Fruit fly (Drosophila melanogaster) whole organism, embryonic: ENCODE data around the gene CG7071.

Experiments used
- Abd-B ChIP-seq: fragments of 200-800 bp; sonication (Bioruptor generic); optimal IDR thresholded peaks from 2 replicates; lab custom pipeline; 2018; ENCODE audit warnings: missing biosample characterization, mild to moderate bottlenecking, missing genetic modification characterization, moderate library complexity
- Blimp-1 ChIP-seq: fragments of 200-800 bp; sonication (Bioruptor generic); optimal IDR thresholded peaks from 3 replicates; lab custom pipeline; 2018; ENCODE audit warnings: missing biosample characterization, missing genetic modification characterization, mild to moderate bottlenecking, moderate library complexity, missing genetic modification reagents
- CG11560 ChIP-seq: fragments of 200-800 bp; sonication (Bioruptor generic); IDR thresholded peaks from 3 replicates; pipeline ENCODE4 v1.3.6; 2022; ENCODE audit warnings: missing biosample characterization, missing genetic modification characterization
- CG13287 ChIP-seq: fragments of 200-800 bp; sonication (Bioruptor generic); IDR thresholded peaks from 2 replicates; pipeline ENCODE4 v1.3.6; 2022; ENCODE audit warnings: missing biosample characterization, missing genetic modification characterization; ENCODE audit not compliant: partially characterized antibody
- CG15479 ChIP-seq: fragments of 200-800 bp; sonication (Bioruptor generic); optimal IDR thresholded peaks from 3 replicates; lab custom pipeline; 2019; ENCODE audit warnings: missing biosample characterization, mild to moderate bottlenecking, missing genetic modification characterization, moderate library complexity
- CG15601 ChIP-seq: fragments of 200-800 bp; sonication (Bioruptor generic); optimal IDR thresholded peaks from 3 replicates; lab custom pipeline; 2019; ENCODE audit warnings: missing biosample characterization, mild to moderate bottlenecking, missing genetic modification characterization, moderate library complexity
- CG15696 ChIP-seq: fragments of 200-800 bp; sonication (Bioruptor generic); optimal IDR thresholded peaks from 2 replicates; lab custom pipeline; 2019; ENCODE audit warnings: missing biosample characterization, mild to moderate bottlenecking, missing genetic modification characterization, moderate library complexity
- CG1603 ChIP-seq: fragments of 200-800 bp; sonication (Bioruptor generic); optimal IDR thresholded peaks from 2 replicates; lab custom pipeline; 2019; ENCODE audit warnings: missing biosample characterization, mild to moderate bottlenecking, missing genetic modification characterization, moderate library complexity
- CG16815 ChIP-seq: fragments of 200-800 bp; sonication (Bioruptor generic); optimal IDR thresholded peaks from 3 replicates; lab custom pipeline; 2017; ENCODE audit warnings: missing biosample characterization, mild to moderate bottlenecking, missing genetic modification characterization
- CG17385 ChIP-seq: fragments of 200-800 bp; sonication (Bioruptor generic); optimal IDR thresholded peaks from 3 replicates; lab custom pipeline; 2018; ENCODE audit warnings: missing biosample characterization, mild to moderate bottlenecking, missing genetic modification characterization
- CG18262 ChIP-seq: fragments of 200-800 bp; optimal IDR thresholded peaks from 3 replicates; lab custom pipeline; 2019; ENCODE audit warnings: missing biosample characterization, mild to moderate bottlenecking, missing genetic modification characterization, moderate library complexity
- CG18764 ChIP-seq: fragments of 200-800 bp; sonication (Bioruptor generic); optimal IDR thresholded peaks from 3 replicates; lab custom pipeline; 2016; ENCODE audit warnings: missing biosample characterization, missing genetic modification characterization
- CG2129 ChIP-seq: fragments of 200-800 bp; sonication (Bioruptor generic); IDR thresholded peaks from 2 replicates; pipeline ENCODE4 v1.3.6; 2022; ENCODE audit warnings: missing biosample characterization, missing genetic modification characterization; ENCODE audit not compliant: partially characterized antibody
- CG2202 ChIP-seq: fragments of 200-800 bp; sonication (Bioruptor generic); optimal IDR thresholded peaks from 2 replicates; lab custom pipeline; 2018; ENCODE audit warnings: missing biosample characterization, mild to moderate bottlenecking, missing genetic modification characterization
- CG31441 ChIP-seq: fragments of 200-800 bp; sonication (Bioruptor generic); IDR thresholded peaks from 2 replicates; pipeline ENCODE4 v1.3.6; 2022; ENCODE audit warnings: missing biosample characterization, missing genetic modification characterization
- CG42726 ChIP-seq: fragments of 200-800 bp; sonication (Bioruptor generic); IDR thresholded peaks from 2 replicates; pipeline ENCODE4 v1.3.6; 2022; ENCODE audit warnings: missing biosample characterization, missing genetic modification characterization; ENCODE audit not compliant: partially characterized antibody
- CG6254 ChIP-seq: fragments of 200-800 bp; sonication (Bioruptor generic); optimal IDR thresholded peaks from 3 replicates; lab custom pipeline; 2017; ENCODE audit warnings: mild to moderate bottlenecking, missing biosample characterization, missing genetic modification reagents, missing genetic modification characterization
- CG6654 ChIP-seq: fragments of 200-800 bp; sonication (Bioruptor generic); optimal IDR thresholded peaks from 2 replicates; lab custom pipeline; 2017; ENCODE audit warnings: missing biosample characterization, mild to moderate bottlenecking, missing genetic modification characterization
- CG7839 ChIP-seq: fragments of 200-800 bp; sonication (Bioruptor generic); optimal IDR thresholded peaks from 3 replicates; lab custom pipeline; 2018; ENCODE audit warnings: missing biosample characterization, mild to moderate bottlenecking, missing genetic modification characterization, moderate library complexity
- CTCF ChIP-seq: fragments of 200-800 bp; sonication (Bioruptor generic); optimal IDR thresholded peaks from 2 replicates; lab custom pipeline; 2017; ENCODE audit warnings: missing biosample characterization, mild to moderate bottlenecking, missing genetic modification characterization, moderate library complexity
- Camta ChIP-seq: fragments of 200-800 bp; sonication (Bioruptor generic); optimal IDR thresholded peaks from 2 replicates; lab custom pipeline; 2016; ENCODE audit warnings: missing biosample characterization, missing genetic modification characterization
- D ChIP-seq, 2 experiments: fragments of 200-800 bp in 1 of 2; fragments of >200 bp in 1 of 2; sonication (Bioruptor generic) in 1 of 2; optimal IDR thresholded peaks; 2 replicates in 1 of 2; 3 replicates in 1 of 2; lab custom pipeline; 2017; ENCODE audit warnings: mild to moderate bottlenecking in 1 of 2, missing biosample characterization in 1 of 2, missing genetic modification characterization in 1 of 2, missing genetic modification reagents in 1 of 2
- Dad ChIP-seq: fragments of 200-800 bp; sonication (Bioruptor generic); optimal IDR thresholded peaks from 3 replicates; lab custom pipeline; 2016; ENCODE audit warnings: missing biosample characterization, missing genetic modification characterization
- Dbx ChIP-seq: fragments of 200-800 bp; sonication (Bioruptor generic); IDR thresholded peaks from 3 replicates; pipeline ENCODE4 v1.3.6; 2022; ENCODE audit warnings: missing biosample characterization, missing genetic modification characterization
- Deaf1 ChIP-seq: fragments of 200-800 bp; optimal IDR thresholded peaks from 3 replicates; lab custom pipeline; 2019; ENCODE audit warnings: missing biosample characterization, mild to moderate bottlenecking, missing genetic modification characterization, moderate library complexity
- E2f2 ChIP-seq: fragments of 200-800 bp; sonication (Bioruptor generic); IDR thresholded peaks from 2 replicates; pipeline ENCODE4 v1.3.6; 2022; ENCODE audit warnings: missing biosample characterization, missing genetic modification characterization
- Fer1 ChIP-seq: fragments of 200-800 bp; sonication (Bioruptor generic); optimal IDR thresholded peaks from 2 replicates; lab custom pipeline; 2017; ENCODE audit warnings: missing biosample characterization, mild to moderate bottlenecking, missing genetic modification characterization
- H15 ChIP-seq: fragments of 200-800 bp; sonication (Bioruptor generic); IDR thresholded peaks from 3 replicates; pipeline ENCODE4 v1.3.6; 2022; ENCODE audit warnings: missing biosample characterization, missing genetic modification characterization
- HHEX ChIP-seq: fragments of 200-800 bp; sonication (Bioruptor generic); optimal IDR thresholded peaks from 3 replicates; lab custom pipeline; 2017; ENCODE audit warnings: missing biosample characterization, mild to moderate bottlenecking, missing genetic modification characterization, missing genetic modification reagents
- Med ChIP-seq: fragments of 200-800 bp; sonication (Bioruptor generic); peaks from one replicate; lab custom pipeline; 2016; ENCODE audit warnings: missing biosample characterization, missing genetic modification characterization, mild to moderate bottlenecking, inconsistent platforms, moderate library complexity
- Mrtf ChIP-seq: fragments of 200-800 bp; sonication (Bioruptor generic); IDR thresholded peaks from 3 replicates; pipeline ENCODE4 v1.3.6; 2022; ENCODE audit warnings: missing biosample characterization, missing genetic modification characterization
- Xbp1 ChIP-seq: fragments of 200-800 bp; sonication (Bioruptor generic); optimal IDR thresholded peaks from 3 replicates; lab custom pipeline; 2016; ENCODE audit warnings: missing biosample characterization, mild to moderate bottlenecking, missing genetic modification characterization
- amos ChIP-seq: fragments of 200-800 bp; sonication (Bioruptor generic); IDR thresholded peaks from 2 replicates; pipeline ENCODE4 v1.3.6; 2022; ENCODE audit warnings: missing biosample characterization, missing genetic modification characterization; ENCODE audit not compliant: partially characterized antibody
- aop ChIP-seq: fragments of 200-800 bp; sonication (Bioruptor generic); IDR thresholded peaks from 2 replicates; pipeline ENCODE4 v1.3.6; 2022; ENCODE audit warnings: missing biosample characterization, missing genetic modification characterization
- ara ChIP-seq: fragments of 200-800 bp; sonication (Bioruptor generic); IDR thresholded peaks from 2 replicates; pipeline ENCODE4 v1.3.6; 2022; ENCODE audit warnings: missing biosample characterization, missing genetic modification characterization
- cad ChIP-seq: fragments of >200 bp; optimal IDR thresholded peaks from 2 replicates; lab custom pipeline; 2017; ENCODE audit warnings: missing biosample characterization, missing genetic modification characterization
- cato ChIP-seq: fragments of 200-800 bp; sonication (Bioruptor generic); optimal IDR thresholded peaks from 2 replicates; lab custom pipeline; 2016; ENCODE audit warnings: missing biosample characterization, missing genetic modification characterization, borderline replicate concordance
- ci ChIP-seq: fragments of 200-800 bp; sonication (Bioruptor generic); IDR thresholded peaks from 3 replicates; pipeline ENCODE4 v1.3.6; 2022; ENCODE audit warnings: missing biosample characterization, missing genetic modification characterization
- da ChIP-seq: fragments of 200-800 bp; sonication (Bioruptor generic); optimal IDR thresholded peaks from 2 replicates; lab custom pipeline; 2016; ENCODE audit warnings: missing biosample characterization, missing genetic modification characterization
- dati ChIP-seq: fragments of 200-800 bp; sonication (Bioruptor generic); IDR thresholded peaks from 2 replicates; pipeline ENCODE4 v1.3.6; 2022; ENCODE audit warnings: missing biosample characterization, missing genetic modification characterization
- dmrt11E ChIP-seq: fragments of 200-800 bp; sonication (Bioruptor generic); optimal IDR thresholded peaks from 3 replicates; lab custom pipeline; 2018; ENCODE audit warnings: missing biosample characterization, mild to moderate bottlenecking, missing genetic modification characterization, moderate library complexity
- fd102C ChIP-seq: fragments of 200-800 bp; sonication (Bioruptor generic); optimal IDR thresholded peaks from 2 replicates; lab custom pipeline; 2018; ENCODE audit warnings: missing biosample characterization, mild to moderate bottlenecking, missing genetic modification characterization, moderate library complexity
- insv ChIP-seq, 2 experiments: fragments of 200-800 bp; sonication (Bioruptor generic); optimal IDR thresholded peaks; 3 replicates each; lab custom pipeline; 2016 to 2018; ENCODE audit warnings: missing biosample characterization in 2 of 2, missing genetic modification characterization in 2 of 2
- sens ChIP-seq: fragments of 200-800 bp; sonication (Bioruptor generic); peaks from one replicate; lab custom pipeline; 2016; ENCODE audit warnings: missing biosample characterization, missing genetic modification characterization
- sqz ChIP-seq: fragments of 200-800 bp; sonication (Bioruptor generic); optimal IDR thresholded peaks from 3 replicates; lab custom pipeline; 2018; ENCODE audit warnings: missing biosample characterization, mild to moderate bottlenecking, missing genetic modification characterization
- sr ChIP-seq: fragments of 200-800 bp; sonication (Bioruptor generic); IDR thresholded peaks from 3 replicates; pipeline ENCODE4 v1.3.6; 2022; ENCODE audit warnings: missing biosample characterization, missing genetic modification characterization
- tll ChIP-seq, 2 experiments: fragments of 200-800 bp in 1 of 2; fragments of >200 bp in 1 of 2; sonication (Bioruptor generic) in 1 of 2; optimal IDR thresholded peaks; 2 replicates each; lab custom pipeline; 2017 to 2019; ENCODE audit warnings: missing biosample characterization in 2 of 2, missing genetic modification characterization in 2 of 2, mild to moderate bottlenecking in 1 of 2, moderate library complexity in 1 of 2
- zf30C ChIP-seq: fragments of 200-800 bp; sonication (Bioruptor generic); optimal IDR thresholded peaks from 3 replicates; lab custom pipeline; 2018; ENCODE audit warnings: missing biosample characterization, mild to moderate bottlenecking, missing genetic modification characterization

Gene CG7071

dm6 chr3R:22367126-22368076, 5.0 kb downstream of the CG7071 start, which contains the start of the genes Polr3F and PyK (continued):
- peak; percentile 34 for TF ChIP-seq CG18262 (tag; lab: Kevin White, UChicago)
- TF ChIP-seq sqz (GFP tag; lab: Kevin White, UChicago) = peak; percentile 33
- no peak for TF ChIP-seq CG1603 (tag; lab: Kevin White, UChicago)
- peak; percentile 52 for TF ChIP-seq Blimp-1 (GFP tag; lab: Kevin White, UChicago)
- no peak for TF ChIP-seq zf30C (GFP tag; lab: Kevin White, UChicago)
- TF ChIP-seq Deaf1 (tag; lab: Kevin White, UChicago) = peak; percentile 2
- TF ChIP-seq H15 (GFP tag; lab: Robert Waterston, UW) = no peak
- no peak for TF ChIP-seq Fer1 (GFP tag; lab: Kevin White, UChicago)
- no peak for TF ChIP-seq CG42726 (GFP tag; lab: Robert Waterston, UW)
- no peak for TF ChIP-seq sr (GFP tag; lab: Robert Waterston, UW)
- peak; percentile 33; the same call in 1 of the 3 replicates for TF ChIP-seq ci (GFP tag; lab: Robert Waterston, UW)
- TF ChIP-seq cad (GFP tag; lab: Kevin White, UChicago) = no peak
- TF ChIP-seq Xbp1 (GFP tag; lab: Kevin White, UChicago) = peak; percentile 30
- no peak for TF ChIP-seq CG2129
- TF ChIP-seq cato (GFP tag; lab: Kevin White, UChicago) = no peak
- TF ChIP-seq dmrt11E = no peak
- no peak for TF ChIP-seq CG6654
- TF ChIP-seq ara (GFP tag; lab: Robert Waterston, UW) = no peak
- TF ChIP-seq CG15696 (tag; lab: Kevin White, UChicago) = peak; percentile 13
- TF ChIP-seq Med (GFP tag; lab: Kevin White, UChicago) = peak; percentile 60
- no peak; the same call in 1 of the 2 replicates for TF ChIP-seq amos
- no peak for TF ChIP-seq tll (GFP tag; optimal IDR thresholded peaks at IDR 0.05; lab: Kevin White, UChicago)
- TF ChIP-seq CG18764 = no peak
- TF ChIP-seq CG13287 (GFP tag; lab: Robert Waterston, UW) = peak; percentile 50
- TF ChIP-seq CG6254 (GFP tag; lab: Kevin White, UChicago) = no peak
- peak; percentile 14 for TF ChIP-seq HHEX (GFP tag; lab: Kevin White, UChicago)
- peak; percentile 98 for TF ChIP-seq CG17385 (GFP tag; lab: Kevin White, UChicago)
- no peak for TF ChIP-seq Abd-B (GFP tag; lab: Kevin White, UChicago)
- peak; percentile 71 for TF ChIP-seq E2f2 (GFP tag; lab: Robert Waterston, UW)
- TF ChIP-seq CG11560 (tag; lab: Robert Waterston, UW) = no peak
- TF ChIP-seq CG2202 (tag; lab: Kevin White, UChicago) = peak; percentile 15
- no peak for TF ChIP-seq Mrtf (GFP tag; lab: Robert Waterston, UW)
- TF ChIP-seq CG31441 (GFP tag; lab: Robert Waterston, UW) = peak; percentile 50; the same call in 1 of the 2 replicates
- TF ChIP-seq Camta (GFP tag; lab: Kevin White, UChicago) = peak; percentile 46
- TF ChIP-seq insv (GFP tag; optimal IDR thresholded peaks at IDR 0.05; lab: Kevin White, UChicago) = peak; percentile 68 to 95
- TF ChIP-seq da (GFP tag; lab: Kevin White, UChicago) = no peak
- no peak for TF ChIP-seq D (optimal IDR thresholded peaks at IDR 0.05; lab: Kevin White, UChicago)
- no peak for TF ChIP-seq D (GFP tag; optimal IDR thresholded peaks at IDR 0.05; lab: Kevin White, UChicago)
- TF ChIP-seq Dbx (GFP tag; lab: Robert Waterston, UW) = no peak
- peak; percentile 80 for TF ChIP-seq sens
- TF ChIP-seq CTCF (GFP tag; lab: Kevin White, UChicago) = no peak
- TF ChIP-seq dati = no peak
- peak; percentile 28 for TF ChIP-seq CG7839 (tag; lab: Kevin White, UChicago)
- no peak for TF ChIP-seq aop
- TF ChIP-seq CG15479 (GFP tag; lab: Kevin White, UChicago) = no peak
- TF ChIP-seq fd102C (GFP tag; lab: Kevin White, UChicago) = no peak
- TF ChIP-seq CG15601 (tag; lab: Kevin White, UChicago) = peak; percentile 40
- TF ChIP-seq CG16815 (GFP tag; lab: Kevin White, UChicago) = no peak
- TF ChIP-seq Dad (GFP tag; lab: Kevin White, UChicago) = peak; percentile 8
